Worm (Caenorhabditis elegans): Measurements from ENCODE around the gene srlf-26.

ce11 chrIV:13678649-13679048 lies at the start of gene srlf-26:
- TF ChIP-seq dox-1 (GFP tag; IDR thresholded peaks at IDR 0.05): no peak
- TF ChIP-seq snpc-4 (GFP tag; optimal IDR thresholded peaks at IDR 0.05): no peak
- no peak for TF ChIP-seq snpc-4 (tag; optimal IDR thresholded peaks at IDR 0.05)
- TF ChIP-seq ama-1 (optimal IDR thresholded peaks at IDR 0.05): no peak
- TF ChIP-seq ama-1 (GFP tag; optimal IDR thresholded peaks at IDR 0.05): no peak
- TF ChIP-seq rcor-1 (GFP tag; IDR thresholded peaks at IDR 0.05): no peak
- TF ChIP-seq unc-62 (GFP tag; optimal IDR thresholded peaks at IDR 0.05): no peak
- no peak for TF ChIP-seq tbp1 (GFP tag; optimal IDR thresholded peaks at IDR 0.05)
- no peak for TF ChIP-seq athp-1 (tag; optimal IDR thresholded peaks at IDR 0.05)
- TF ChIP-seq F57C9.4 (tag; optimal IDR thresholded peaks at IDR 0.05): no peak
- no peak for TF ChIP-seq snpc-3.4 (tag; optimal IDR thresholded peaks at IDR 0.05)
- no peak for TF ChIP-seq gei-17 (GFP tag; optimal IDR thresholded peaks at IDR 0.05)
- TF ChIP-seq him-1 (tag; optimal IDR thresholded peaks at IDR 0.05): no peak
- no peak for TF ChIP-seq fkh-3 (tag; optimal IDR thresholded peaks at IDR 0.05)
